Fruit fly (Drosophila melanogaster): ENCODE measurements around the gene Hesr.

The Hesr gene

DNA sequence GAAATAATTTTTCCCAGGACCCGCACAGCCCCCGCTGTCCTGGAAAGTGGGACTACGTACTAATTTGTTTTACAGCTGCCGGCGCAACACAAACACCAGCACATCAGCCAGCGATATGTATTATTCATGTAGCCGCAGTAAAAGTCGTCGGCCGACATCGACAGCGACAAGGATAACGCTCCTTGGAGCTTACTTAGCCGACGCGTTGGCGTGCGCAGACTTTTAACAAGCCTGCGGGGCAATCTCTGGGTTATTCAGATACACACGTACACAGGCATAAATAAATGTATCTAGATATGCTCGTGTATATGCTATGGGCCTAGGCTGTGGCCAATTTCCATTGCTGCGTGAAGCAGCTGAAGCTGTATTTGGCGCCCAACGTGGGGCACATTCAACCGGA lies 7.3 kb downstream of the Hesr start:
- no peak for TF ChIP-seq noc (tag; optimal IDR thresholded peaks at IDR 0.05)

DNA sequence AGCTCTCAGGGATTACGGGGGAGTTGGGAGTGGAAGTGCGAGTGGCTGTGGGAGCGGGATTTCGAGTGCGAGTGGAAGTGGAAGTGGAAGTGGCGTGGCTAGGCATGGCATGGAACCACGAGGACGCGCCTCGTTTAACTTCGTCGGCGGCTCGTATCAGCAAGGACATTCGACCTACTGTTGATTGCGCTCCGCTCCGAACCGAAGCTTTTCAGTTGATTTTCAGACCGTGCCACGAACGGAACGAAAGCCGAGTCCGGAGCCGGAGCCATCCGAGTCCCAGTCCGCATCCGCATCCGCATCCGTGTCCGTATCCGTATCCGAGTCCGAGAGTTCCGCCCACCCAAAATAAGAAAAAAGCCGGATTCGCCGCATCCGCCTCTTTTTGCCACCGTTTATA lies 19.0 kb downstream of the Hesr start:
- TF ChIP-seq noc (tag; optimal IDR thresholded peaks at IDR 0.05), result no peak

DNA sequence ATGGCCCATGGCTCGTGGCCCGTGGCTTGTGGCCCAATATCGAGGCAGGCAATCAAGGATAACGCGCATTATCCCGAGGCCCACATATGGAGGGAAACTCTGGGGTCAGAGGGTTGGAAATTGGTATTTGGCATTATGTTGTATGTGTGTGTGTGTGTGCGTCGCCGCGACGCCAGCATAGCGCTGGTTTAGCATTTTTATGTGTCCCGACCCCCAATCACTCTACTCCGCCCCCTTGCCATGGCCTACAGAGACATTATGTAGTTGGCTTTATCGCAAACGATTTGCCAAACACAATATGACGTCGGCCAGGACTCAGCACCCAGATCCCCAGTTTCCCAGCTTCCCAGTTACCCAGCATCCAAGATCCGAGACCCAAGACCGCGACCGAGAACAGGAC lies 23.8 kb downstream of the Hesr start:
- no peak for TF ChIP-seq noc (tag; optimal IDR thresholded peaks at IDR 0.05)

DNA sequence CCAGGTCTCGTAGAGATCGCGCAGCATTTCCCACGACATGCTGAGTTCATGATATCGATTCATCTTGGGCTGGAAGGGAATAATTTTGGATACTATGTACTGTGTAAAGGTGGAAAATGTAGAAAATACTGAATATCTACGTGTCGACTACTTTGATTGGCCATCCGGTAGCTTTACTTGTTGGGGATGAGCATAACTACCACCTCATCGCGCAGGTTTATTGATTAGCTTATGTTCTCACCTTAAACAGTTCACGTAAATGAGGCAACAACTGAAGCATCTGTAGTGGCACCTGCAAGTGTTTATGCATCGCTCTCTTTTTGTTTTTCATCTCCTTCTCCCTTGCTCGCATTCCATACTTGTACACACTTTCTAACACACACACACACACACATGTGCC lies 25.6 kb downstream of the Hesr start, which contains the start of gene Andorra:
Gene Andorra (minus strand): TSS at position 101 of the 400 bp plus-strand sequence.
- TF ChIP-seq noc (tag; optimal IDR thresholded peaks at IDR 0.05), result no peak

DNA sequence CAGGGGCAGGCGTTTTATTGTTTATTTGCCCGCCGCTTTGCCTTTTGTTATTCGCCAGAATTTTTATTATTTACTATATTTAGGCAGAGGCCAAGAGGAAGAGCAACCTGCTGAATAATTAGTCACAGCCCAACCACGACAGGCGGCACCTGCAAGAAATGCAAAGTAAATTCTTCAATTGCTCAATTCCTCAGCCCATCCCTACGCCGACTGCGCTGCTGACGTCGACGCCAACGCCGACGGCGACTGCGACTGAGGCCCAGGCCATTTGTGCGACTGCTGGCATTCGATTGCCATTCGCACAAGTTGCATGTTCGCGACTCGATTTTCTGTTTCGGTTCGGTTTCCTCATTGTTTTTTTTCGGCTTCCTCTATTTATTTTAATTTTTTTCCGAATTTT lies 27.6 kb downstream of the Hesr start, which contains the start of gene Frq2:
Gene Frq2 (plus strand): TSS at position 301 of the 400 bp plus-strand sequence.
- no peak for TF ChIP-seq noc (tag; optimal IDR thresholded peaks at IDR 0.05)

DNA sequence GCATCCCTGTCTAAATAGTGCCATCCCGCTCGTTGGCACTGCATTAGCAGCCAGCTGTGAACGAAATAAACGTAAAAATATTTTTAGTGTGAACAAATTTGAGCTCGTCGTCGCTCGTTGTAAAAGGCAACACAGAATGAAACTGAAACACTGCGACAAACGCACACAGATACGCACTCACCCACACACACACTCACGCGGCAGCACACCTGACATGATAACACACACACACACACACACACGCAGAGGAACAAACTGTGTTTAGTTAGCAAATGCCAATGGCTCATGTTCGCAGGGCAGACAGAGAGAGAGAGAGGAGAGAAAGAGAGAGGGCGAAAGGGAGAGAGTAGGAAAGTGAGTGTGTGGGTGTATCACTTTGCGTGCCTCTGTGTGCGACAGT lies 46.0 kb downstream of the Hesr start:
- no peak for TF ChIP-seq noc (tag; optimal IDR thresholded peaks at IDR 0.05)

DNA sequence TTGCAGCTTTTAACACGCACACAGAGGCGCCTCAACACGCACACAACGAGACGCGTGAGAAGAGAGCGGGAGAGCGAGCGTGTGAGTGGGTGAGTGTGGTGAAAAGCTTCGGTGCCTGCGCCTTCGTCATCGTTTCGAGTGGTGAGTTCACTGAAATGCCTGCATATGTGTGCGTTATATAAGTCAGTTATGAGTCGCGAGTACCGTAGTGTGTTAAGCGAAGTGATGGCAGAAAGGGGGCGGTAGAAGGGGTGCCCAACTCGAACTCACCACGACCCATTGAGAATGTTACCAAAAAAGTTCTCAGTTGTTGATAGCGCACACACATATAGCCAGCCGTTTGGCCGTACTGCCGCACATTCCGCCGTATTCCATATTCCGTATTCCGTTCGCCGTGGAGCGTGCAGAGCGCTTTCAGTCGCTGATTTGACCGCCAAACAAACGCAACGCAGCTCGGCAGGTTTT lies 50.0 kb downstream of the Hesr start, which contains the start of gene Frq1:
Gene Frq1 (plus strand): TSS at position 415 of the 465 bp plus-strand sequence.
- TF ChIP-seq noc (tag; optimal IDR thresholded peaks at IDR 0.05), result no peak

Measured in whole organism, larva.